Worm (Caenorhabditis elegans): ENCODE data around the gene T19C3.3.

The T19C3.3 gene

ce11 chrIII:654365-654764 lies 40.0 kb upstream of the T19C3.3 start:
- TF ChIP-seq ces-1 (GFP tag; optimal IDR thresholded peaks at IDR 0.05), result no peak
- no peak for TF ChIP-seq irx-1 (tag; optimal IDR thresholded peaks at IDR 0.05)
- TF ChIP-seq ceh-63 (GFP tag; optimal IDR thresholded peaks at IDR 0.05), result no peak
- no peak for TF ChIP-seq rnt-1 (tag; optimal IDR thresholded peaks at IDR 0.05)
- TF ChIP-seq nhr-11 (tag; optimal IDR thresholded peaks at IDR 0.05), result no peak
- no peak for TF ChIP-seq efl-1 (optimal IDR thresholded peaks at IDR 0.05)
- peak in 1 of 2 experiments; percentile 28 for TF ChIP-seq efl-1 (GFP tag; optimal IDR thresholded peaks at IDR 0.05 in 1 of 2)
- peak; percentile 68 for TF ChIP-seq blmp-1 (tag; optimal IDR thresholded peaks at IDR 0.05)
- TF ChIP-seq skn-1 (tag; optimal IDR thresholded peaks at IDR 0.05), result peak; percentile 21
- TF ChIP-seq dsc-1 (tag; optimal IDR thresholded peaks at IDR 0.05), result no peak
- no peak for TF ChIP-seq mep-1 (tag; optimal IDR thresholded peaks at IDR 0.05)
- TF ChIP-seq ceh-90 (tag; optimal IDR thresholded peaks at IDR 0.05), result no peak

DNA sequence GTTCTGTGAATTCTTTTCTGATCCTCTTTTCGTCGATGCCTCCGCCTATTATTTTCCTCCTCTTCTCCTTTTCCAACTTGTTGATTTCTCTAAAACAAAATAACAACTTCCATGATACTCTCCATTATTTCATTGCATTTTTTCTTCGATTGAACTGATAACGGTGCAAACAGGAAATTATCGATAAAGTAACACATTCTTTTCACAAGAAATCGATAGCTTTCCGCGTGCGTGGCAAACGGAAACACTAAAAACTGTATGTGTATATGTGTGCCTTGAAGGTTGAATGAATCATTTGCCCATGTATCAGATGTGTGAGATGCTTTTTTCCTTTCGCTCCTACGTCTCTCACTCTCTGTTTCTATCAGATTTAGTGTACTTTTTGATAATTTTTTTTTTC lies 37.2 kb upstream of the T19C3.3 start:
- TF ChIP-seq nhr-90 (tag; optimal IDR thresholded peaks at IDR 0.05; ENCODE audit: poor library complexity) (peak; percentile 2), nhr-85 (tag) (peak; percentile 43), lin-14 (GFP tag; optimal IDR thresholded peaks at IDR 0.05) (peak; percentile 42), nhr-28 (tag; optimal IDR thresholded peaks at IDR 0.05) (no peak), nhr-12 (tag; optimal IDR thresholded peaks at IDR 0.05) (no peak), efl-1 (optimal IDR thresholded peaks at IDR 0.05) (no peak), efl-1 (GFP tag; optimal IDR thresholded peaks at IDR 0.05 in 1 of 2) (peak in 1 of 2 experiments; percentile 3), rnt-1 (tag; optimal IDR thresholded peaks at IDR 0.05) (no peak), lin-35 (GFP tag; optimal IDR thresholded peaks at IDR 0.05) (peak in 1 of 2 experiments; percentile 15), mdl-1 (tag; optimal IDR thresholded peaks at IDR 0.05) (no peak), elt-2 (tag; optimal IDR thresholded peaks at IDR 0.05) (peak; percentile 44)

ce11 chrIII:650539-650938 lies 36.2 kb upstream of the T19C3.3 start:
- peak; percentile 46 for TF ChIP-seq nhr-85 (tag)
- TF ChIP-seq F16B12.6 (tag; optimal IDR thresholded peaks at IDR 0.05), result no peak
- peak; percentile 92 for TF ChIP-seq blmp-1 (tag; optimal IDR thresholded peaks at IDR 0.05)

ce11 chrIII:649935-650334 lies 35.6 kb upstream of the T19C3.3 start:
- TF ChIP-seq blmp-1 (tag; optimal IDR thresholded peaks at IDR 0.05) (peak; percentile 60), alr-1 (tag; optimal IDR thresholded peaks at IDR 0.05; ENCODE audit: borderline replicate concordance) (no peak), C04F5.9 (tag; optimal IDR thresholded peaks at IDR 0.05) (no peak), nhr-85 (tag) (no peak), elt-3 (tag; optimal IDR thresholded peaks at IDR 0.05) (peak in 1 of 6 experiments; percentile 11), ces-1 (GFP tag; optimal IDR thresholded peaks at IDR 0.05) (no peak), lin-39 (tag; optimal IDR thresholded peaks at IDR 0.05) (no peak), ztf-11 (tag; optimal IDR thresholded peaks at IDR 0.05) (no peak)

DNA sequence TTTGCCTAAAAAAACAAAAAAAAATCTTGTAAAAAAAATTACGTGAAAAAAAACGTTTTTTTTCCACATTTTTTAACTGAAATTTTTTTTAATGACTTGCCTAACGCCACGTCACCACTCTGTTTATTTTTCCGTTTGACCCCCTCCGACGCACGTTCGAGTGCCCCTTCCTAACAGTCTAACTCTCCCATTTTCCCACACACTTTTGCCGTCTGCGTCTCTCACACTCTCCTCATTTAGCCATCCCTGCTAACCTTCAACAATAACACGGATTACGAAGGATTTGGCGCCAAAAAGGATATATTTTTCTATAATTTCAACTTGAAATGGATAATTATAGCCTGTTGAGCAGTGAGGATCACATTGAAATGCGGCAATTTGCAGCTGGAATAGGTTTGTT lies 32.9 kb upstream of the T19C3.3 start:
- TF ChIP-seq lir-3 (tag; optimal IDR thresholded peaks at IDR 0.05; ENCODE audit: poor library complexity) (no peak), mdl-1 (tag; optimal IDR thresholded peaks at IDR 0.05) (peak in 1 of 2 experiments; percentile 37), nhr-19 (GFP tag; conservative IDR thresholded peaks at IDR 0.05) (no peak), swsn-7 (tag; optimal IDR thresholded peaks at IDR 0.05) (peak; percentile 26), aha-1 (tag; optimal IDR thresholded peaks at IDR 0.05) (no peak), dpl-1 (GFP tag; optimal IDR thresholded peaks at IDR 0.05) (peak in 1 of 3 experiments; percentile 7), lin-13 (GFP tag; optimal IDR thresholded peaks at IDR 0.05) (no peak), sup-37 (GFP tag; optimal IDR thresholded peaks at IDR 0.05) (no peak), tbx-2 (tag; optimal IDR thresholded peaks at IDR 0.05) (peak; percentile 7), lin-14 (GFP tag; optimal IDR thresholded peaks at IDR 0.05) (peak; percentile 64), lin-15B (tag; optimal IDR thresholded peaks at IDR 0.05) (no peak), snu-23 (GFP tag; optimal IDR thresholded peaks at IDR 0.05) (peak; percentile 46), nhr-71 (tag; optimal IDR thresholded peaks at IDR 0.05) (peak; percentile 45), fkh-10 (GFP tag; optimal IDR thresholded peaks at IDR 0.05) (no peak), aly-2 (tag; optimal IDR thresholded peaks at IDR 0.05) (no peak), rnt-1 (tag; optimal IDR thresholded peaks at IDR 0.05) (no peak), blmp-1 (tag; optimal IDR thresholded peaks at IDR 0.05) (peak; percentile 14), hlh-4 (tag; optimal IDR thresholded peaks at IDR 0.05) (no peak), nhr-77 (tag; optimal IDR thresholded peaks at IDR 0.05) (no peak), egl-27 (tag; optimal IDR thresholded peaks at IDR 0.05) (no peak), irx-1 (tag; optimal IDR thresholded peaks at IDR 0.05) (no peak), nhr-237 (tag; optimal IDR thresholded peaks at IDR 0.05) (no peak), nhr-47 (tag; optimal IDR thresholded peaks at IDR 0.05) (no peak), xbp-1 (tag; optimal IDR thresholded peaks at IDR 0.05) (peak; percentile 81), ztf-4 (tag; optimal IDR thresholded peaks at IDR 0.05) (no peak)
